Worm (Caenorhabditis elegans) whole organism, L1 larva: Measurements from ENCODE around the gene C02F5.3.

Source experiments
- C16A3.4 ChIP-seq: fragments of 150-350 bp; optimal IDR thresholded peaks from 2 replicates; lab custom pipeline; 2014; ENCODE audit warnings: missing biosample characterization, missing genetic modification characterization
- fos-1 ChIP-seq: fragments of 150-350 bp; optimal IDR thresholded peaks from 2 replicates; lab custom pipeline; 2014; ENCODE audit warnings: missing biosample characterization, missing genetic modification characterization
- irx-1 ChIP-seq: sonication (generic microtip); optimal IDR thresholded peaks from 2 replicates; lab custom pipeline; 2016; ENCODE audit warnings: missing genetic modification characterization, missing compliant biosample characterization
- nhr-237 ChIP-seq: fragments of 150-350 bp; optimal IDR thresholded peaks from 2 replicates; lab custom pipeline; 2014; ENCODE audit warnings: missing biosample characterization, missing genetic modification characterization
- nhr-76 ChIP-seq: sonication (generic microtip); optimal IDR thresholded peaks from 2 replicates; lab custom pipeline; 2017; ENCODE audit warnings: missing biosample characterization, missing genetic modification characterization
- nhr-77 ChIP-seq: fragments of 150-350 bp; optimal IDR thresholded peaks from 2 replicates; lab custom pipeline; 2014; ENCODE audit warnings: missing biosample characterization, missing genetic modification characterization
- nhr-90 ChIP-seq: sonication (generic microtip); optimal IDR thresholded peaks from 2 replicates; lab custom pipeline; 2016; ENCODE audit warnings: mild to moderate bottlenecking, missing genetic modification characterization, missing compliant biosample characterization; ENCODE audit not compliant: poor library complexity
- skn-1 ChIP-seq: fragments of 150-350 bp; optimal IDR thresholded peaks from 2 replicates; lab custom pipeline; 2014; ENCODE audit warnings: missing biosample characterization, missing genetic modification characterization

DNA sequence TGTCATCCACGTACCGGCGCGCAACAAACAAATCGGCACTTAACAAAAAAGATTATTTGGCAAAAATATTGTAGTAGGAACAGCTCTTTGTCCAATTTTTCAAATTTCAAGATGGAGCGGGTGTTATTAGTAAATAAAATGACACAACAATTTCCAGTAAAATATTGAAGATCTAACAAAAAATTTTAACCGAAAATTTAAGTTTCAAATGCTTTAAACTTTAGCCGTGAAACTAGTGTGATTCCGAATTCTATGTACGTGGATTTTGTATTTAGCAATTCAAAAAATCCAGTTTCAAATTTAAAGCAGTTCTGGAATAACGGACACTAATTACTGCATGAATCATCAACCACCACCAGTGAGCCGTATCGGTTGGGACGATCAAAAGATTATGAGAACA lies 42.9 kb upstream of the C02F5.3 start, which contains the start of gene snb-5:
- no peak for TF ChIP-seq irx-1 (tag; lab: Kevin White, UChicago)
- TF ChIP-seq C16A3.4 (tag; lab: Kevin White, UChicago), result no peak
- no peak for TF ChIP-seq nhr-76 (tag; lab: Kevin White, UChicago)
- no peak for TF ChIP-seq nhr-237 (tag; lab: Kevin White, UChicago)
- TF ChIP-seq nhr-77 (tag; lab: Kevin White, UChicago), result no peak
- TF ChIP-seq nhr-90 (tag; lab: Kevin White, UChicago), result no peak
- TF ChIP-seq skn-1 (tag; lab: Kevin White, UChicago), result no peak
- TF ChIP-seq fos-1, result no peak
